Worm (Caenorhabditis elegans) whole organism, L4 larva: ENCODE results near the gene Y105C5A.1269.

Experiments
- T20F7.1 ChIP-seq: fragments of 200-800 bp; sonication (Bioruptor generic); optimal IDR thresholded peaks from 2 replicates; lab custom pipeline; 2018; ENCODE audit warnings: mild to moderate bottlenecking, missing genetic modification characterization, missing compliant biosample characterization
- ama-1 ChIP-seq: fragments of 150-350 bp; optimal IDR thresholded peaks from 2 replicates; lab custom pipeline; 2014; ENCODE audit warnings: inconsistent platforms, mixed read lengths
- ceh-44 ChIP-seq: fragments of 200-800 bp; sonication (Bioruptor generic); IDR thresholded peaks from 2 replicates; pipeline ENCODE4 v1.3.6; 2022; ENCODE audit warnings: missing genetic modification reagents, missing genetic modification characterization, missing compliant biosample characterization
- egl-27 ChIP-seq: sonication (generic microtip); optimal IDR thresholded peaks from 3 replicates; lab custom pipeline; 2017; ENCODE audit warnings: missing biosample characterization, missing genetic modification reagents, missing genetic modification characterization
- fos-1 ChIP-seq: fragments of 150-350 bp; optimal IDR thresholded peaks from 2 replicates; lab custom pipeline; 2014; ENCODE audit warnings: missing biosample characterization, missing genetic modification characterization
- lsy-2 ChIP-seq, 2 experiments: fragments of 150-350 bp in 1 of 2; sonication (generic microtip) in 1 of 2; optimal IDR thresholded peaks; 2 replicates each; lab custom pipeline; 2014 to 2017; ENCODE audit warnings: missing biosample characterization in 2 of 2, missing genetic modification characterization in 2 of 2
- madf-5 ChIP-seq, 2 experiments: fragments of 200-800 bp; sonication (Bioruptor generic); IDR thresholded peaks; 2 replicates each; pipeline ENCODE4 v1.3.6; 2022; ENCODE audit warnings: missing compliant biosample characterization in 2 of 2, missing genetic modification characterization in 2 of 2
- php-3 ChIP-seq: fragments of 200-800 bp; sonication (Bioruptor generic); IDR thresholded peaks from 2 replicates; pipeline ENCODE4 v1.3.6; 2022; ENCODE audit warnings: missing genetic modification reagents, missing genetic modification characterization, missing compliant biosample characterization
- saeg-2 ChIP-seq: fragments of 200-800 bp; sonication (Bioruptor generic); IDR thresholded peaks from 2 replicates; pipeline ENCODE4 v1.3.6; 2022; ENCODE audit warnings: missing genetic modification reagents, missing genetic modification characterization, missing compliant biosample characterization
- tra-1 ChIP-seq: fragments of 200-800 bp; sonication (Bioruptor generic); IDR thresholded peaks from 2 replicates; pipeline ENCODE4 v1.3.6; 2022; ENCODE audit warnings: missing genetic modification reagents, missing genetic modification characterization, missing compliant biosample characterization
- unc-130 ChIP-seq: sonication (generic microtip); optimal IDR thresholded peaks from 2 replicates; lab custom pipeline; 2016; ENCODE audit warnings: missing genetic modification reagents, missing genetic modification characterization, missing compliant biosample characterization
- unc-62 ChIP-seq, 3 experiments: fragments of 150-350 bp in 1 of 3; sonication (generic microtip); optimal IDR thresholded peaks in 2 of 3; peaks in 1 of 3; 1 replicate in 1 of 3; 2 replicates in 2 of 3; lab custom pipeline; 2014 to 2017; ENCODE audit warnings: missing biosample characterization in 3 of 3, missing genetic modification characterization in 3 of 3, missing genetic modification reagents in 3 of 3, missing genotype in 1 of 3
- zag-1 ChIP-seq: fragments of 150-350 bp; optimal IDR thresholded peaks from 2 replicates; lab custom pipeline; 2014; ENCODE audit warnings: missing biosample characterization, missing genetic modification characterization

DNA sequence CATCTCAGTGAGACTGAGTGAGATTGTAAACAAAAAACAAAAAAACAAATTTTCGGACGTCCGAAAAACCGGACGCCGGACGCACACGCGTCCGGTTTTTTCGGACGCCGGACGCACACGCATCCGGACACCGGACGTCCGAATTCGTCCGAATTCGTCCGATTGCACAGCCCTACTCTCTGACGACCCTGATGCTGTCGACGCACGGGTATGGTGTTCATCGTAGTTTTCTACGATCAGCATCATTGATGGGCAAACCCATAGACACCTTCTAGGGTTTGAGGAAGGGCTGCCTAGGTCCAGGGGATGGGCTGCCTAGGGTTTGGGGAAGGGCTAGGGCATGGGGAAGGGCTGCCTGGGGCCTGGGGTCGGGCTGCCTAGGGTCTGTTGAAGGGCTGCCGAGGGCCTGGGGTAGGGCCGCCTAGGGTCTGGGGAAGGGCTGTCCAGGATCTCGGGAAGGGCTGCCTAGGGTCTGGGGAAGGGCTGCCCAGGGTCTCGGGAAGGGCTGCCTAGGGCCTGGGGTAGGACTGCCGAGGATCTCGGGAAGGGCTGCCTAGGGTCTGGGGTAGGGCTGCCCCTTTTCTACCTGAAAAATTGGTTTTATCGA lies 6.7 kb downstream of the Y105C5A.1269 start:
- TF ChIP-seq ama-1: no peak
- TF ChIP-seq zag-1 (tag; lab: Kevin White, UChicago): no peak
- TF ChIP-seq egl-27: no peak
- no peak for TF ChIP-seq T20F7.1 (GFP tag; lab: Kevin White, UChicago)
- TF ChIP-seq tra-1 (GFP tag; lab: Robert Waterston, UW): no peak
- no peak for TF ChIP-seq ceh-44 (GFP tag; lab: Robert Waterston, UW)
- TF ChIP-seq unc-130 (GFP tag; lab: Kevin White, UChicago): no peak
- no peak for TF ChIP-seq saeg-2 (GFP tag; lab: Robert Waterston, UW)
- TF ChIP-seq unc-62 (GFP tag; optimal IDR thresholded peaks at IDR 0.05 in 1 of 2; lab: Kevin White, UChicago): no peak
- TF ChIP-seq unc-62 (tag; optimal IDR thresholded peaks at IDR 0.05; lab: Kevin White, UChicago): no peak
- 0 out of 4 replicates have a peak, but pooled peaks of 1 of the 2 experiments have one; percentile 4 for TF ChIP-seq madf-5 (GFP tag; IDR thresholded peaks at IDR 0.05; lab: Robert Waterston, UW)
- TF ChIP-seq fos-1: no peak
- no peak for TF ChIP-seq lsy-2 (tag; optimal IDR thresholded peaks at IDR 0.05; lab: Kevin White, UChicago)
- TF ChIP-seq php-3 (GFP tag; lab: Robert Waterston, UW): no peak
